Fruit fly (Drosophila melanogaster): Measurements from ENCODE around the gene CG11601.

- TF ChIP-seq ttk (optimal IDR thresholded peaks at IDR 0.05), result no peak
- TF ChIP-seq h (optimal IDR thresholded peaks at IDR 0.05), result no peak
- no peak for TF ChIP-seq insv (optimal IDR thresholded peaks at IDR 0.05)
- TF ChIP-seq Myc (optimal IDR thresholded peaks at IDR 0.05), result no peak
- TF ChIP-seq psq (optimal IDR thresholded peaks at IDR 0.05), result no peak
These were observed 39.9 kb downstream of the CG11601 start for dm6 chr2L:243123-243522.

Measured in Kc167 (cell line).